Worm (Caenorhabditis elegans) whole organism, L4 larva: ENCODE measurements around the gene tsp-3.

ENCODE experiments used
- F44E2.7 ChIP-seq: fragments of 200-800 bp; sonication (Bioruptor generic); IDR thresholded peaks from 2 replicates; pipeline ENCODE4 v2.1.2; 2022; ENCODE audit warnings: missing genetic modification characterization, missing compliant biosample characterization
- ama-1 ChIP-seq: fragments of 150-350 bp; optimal IDR thresholded peaks from 2 replicates; lab custom pipeline; 2014; ENCODE audit warnings: inconsistent platforms, mixed read lengths
- ceh-62 ChIP-seq: sonication (generic microtip); optimal IDR thresholded peaks from 2 replicates; lab custom pipeline; 2017; ENCODE audit warnings: missing biosample characterization, missing genetic modification characterization
- daf-12 ChIP-seq: fragments of 150-350 bp; optimal IDR thresholded peaks from 2 replicates; lab custom pipeline; 2014; ENCODE audit warnings: missing biosample characterization, missing genetic modification reagents, missing genetic modification characterization
- lir-3 ChIP-seq: sonication (generic microtip); optimal IDR thresholded peaks from 2 replicates; lab custom pipeline; 2016; ENCODE audit warnings: mild to moderate bottlenecking, missing genetic modification characterization, missing compliant biosample characterization
- pha-4 ChIP-seq, 2 experiments: fragments of 150-350 bp in 1 of 2; fragments of 200-800 bp in 1 of 2; sonication (Bioruptor generic) in 1 of 2; IDR thresholded peaks in 1 of 2; optimal IDR thresholded peaks in 1 of 2; 2 replicates each; pipeline versions ENCODE4 v1.3.6 to Lab custom; 2014 to 2022; ENCODE audit warnings: missing genetic modification characterization in 2 of 2, missing genetic modification reagents in 2 of 2, missing biosample characterization in 1 of 2, missing compliant biosample characterization in 1 of 2
- pqm-1 ChIP-seq: sonication (generic microtip); optimal IDR thresholded peaks from 2 replicates; lab custom pipeline; 2017; ENCODE audit warnings: missing biosample characterization, missing genetic modification characterization
- ztf-11 ChIP-seq: fragments of 150-350 bp; optimal IDR thresholded peaks from 2 replicates; lab custom pipeline; 2014; ENCODE audit warnings: missing biosample characterization, missing genetic modification characterization

- no peak for TF ChIP-seq daf-12 (tag; lab: Kevin White, UChicago)
- TF ChIP-seq F44E2.7 (GFP tag; lab: Robert Waterston, UW): no peak
- TF ChIP-seq ceh-62: no peak
- no peak for TF ChIP-seq ama-1 (lab: Kevin White, UChicago)
- no peak for TF ChIP-seq pha-4 (GFP tag; IDR thresholded peaks at IDR 0.05; lab: Robert Waterston, UW)
- no peak for TF ChIP-seq pha-4 (tag; optimal IDR thresholded peaks at IDR 0.05; lab: Kevin White, UChicago)
- no peak for TF ChIP-seq lir-3 (tag; lab: Kevin White, UChicago)
- peak; percentile 16 for TF ChIP-seq pqm-1
- no peak for TF ChIP-seq ztf-11 (tag; lab: Kevin White, UChicago)
Measured at ce11 chrIII:13187090-13187489, 25.4 kb upstream of the tsp-3 start, which contains the start of gene gly-5.
